Worm (Caenorhabditis elegans): ENCODE results near the gene npp-21.

The npp-21 gene

ce11 chrII:7640161-7640841 lies 40.8 kb downstream of the npp-21 start:
- no peak for TF ChIP-seq daf-12 (tag; optimal IDR thresholded peaks at IDR 0.05)
- peak; percentile 51 for TF ChIP-seq hlh-30 (tag; optimal IDR thresholded peaks at IDR 0.05; ENCODE audit: insufficient read depth)
- TF ChIP-seq nhr-41 (GFP tag; IDR thresholded peaks at IDR 0.05) = no peak
- peak; percentile 33 for TF ChIP-seq hlh-11 (tag; optimal IDR thresholded peaks at IDR 0.05)
- TF ChIP-seq tra-1 (GFP tag; IDR thresholded peaks at IDR 0.05) = no peak
- peak in 1 of 2 experiments; percentile 92 for TF ChIP-seq unc-62 (GFP tag; optimal IDR thresholded peaks at IDR 0.05 in 1 of 2)
- no peak for TF ChIP-seq unc-62 (tag; optimal IDR thresholded peaks at IDR 0.05)
- TF ChIP-seq set-16 (GFP tag; IDR thresholded peaks at IDR 0.05) = 0 out of 2 replicates have a peak, but pooled peaks have one; percentile 9
- no peak for TF ChIP-seq zip-2 (tag; optimal IDR thresholded peaks at IDR 0.05)
- no peak for TF ChIP-seq arid-1 (GFP tag; conservative IDR thresholded peaks at IDR 0.05)
- TF ChIP-seq skn-1 (tag; optimal IDR thresholded peaks at IDR 0.05) = no peak
- TF ChIP-seq hmg-1.1 (GFP tag; IDR thresholded peaks at IDR 0.05) = no peak
- TF ChIP-seq nhr-11 (tag; optimal IDR thresholded peaks at IDR 0.05) = peak; percentile 64
- no peak for TF ChIP-seq Y5F2A.4 (GFP tag; optimal IDR thresholded peaks at IDR 0.05)
- TF ChIP-seq nhr-42 (GFP tag; IDR thresholded peaks at IDR 0.05) = no peak
- TF ChIP-seq mep-1 (tag; optimal IDR thresholded peaks at IDR 0.05) = peak; percentile 6

ce11 chrII:7642016-7642653 lies 42.7 kb downstream of the npp-21 start:
- TF ChIP-seq lim-7 (GFP tag; IDR thresholded peaks at IDR 0.05) = no peak
- peak; percentile 8; the same call in 1 of the 2 replicates for TF ChIP-seq lin-38 (GFP tag; IDR thresholded peaks at IDR 0.05)
- TF ChIP-seq set-16 (GFP tag; IDR thresholded peaks at IDR 0.05) = peak; percentile 97
- no peak for TF ChIP-seq dmd-8 (GFP tag; IDR thresholded peaks at IDR 0.05)
- TF ChIP-seq hlh-11 (tag; optimal IDR thresholded peaks at IDR 0.05) = peak; percentile 68
- no peak for TF ChIP-seq egl-27 (tag; optimal IDR thresholded peaks at IDR 0.05)
- TF ChIP-seq zfp-3 (GFP tag; conservative IDR thresholded peaks at IDR 0.05) = no peak
- TF ChIP-seq T20F7.1 (GFP tag; optimal IDR thresholded peaks at IDR 0.05) = no peak
- TF ChIP-seq lin-39 (tag; optimal IDR thresholded peaks at IDR 0.05) = peak; percentile 61
- TF ChIP-seq unc-39 (tag; optimal IDR thresholded peaks at IDR 0.05) = no peak
- TF ChIP-seq unc-62 (GFP tag; optimal IDR thresholded peaks at IDR 0.05 in 1 of 2) = peak in 1 of 2 experiments; percentile 97
- no peak for TF ChIP-seq unc-62 (tag; optimal IDR thresholded peaks at IDR 0.05)
- peak; percentile 45; the same call in 1 of the 2 replicates for TF ChIP-seq ceh-20 (GFP tag; IDR thresholded peaks at IDR 0.05)
- TF ChIP-seq duxl-1 (tag; optimal IDR thresholded peaks at IDR 0.05; ENCODE audit: poor library complexity) = no peak
- no peak for TF ChIP-seq daf-19 (GFP tag; conservative IDR thresholded peaks at IDR 0.05)
- TF ChIP-seq ctbp-1 (GFP tag; IDR thresholded peaks at IDR 0.05) = peak; percentile 84
- no peak for TF ChIP-seq nhr-6 (tag; optimal IDR thresholded peaks at IDR 0.05)
- peak; percentile 83 for TF ChIP-seq rbr-2 (tag; optimal IDR thresholded peaks at IDR 0.05)
- TF ChIP-seq mdl-1 (tag; optimal IDR thresholded peaks at IDR 0.05) = peak; percentile 47 to 87
- no peak for TF ChIP-seq ceh-32 (tag; optimal IDR thresholded peaks at IDR 0.05; ENCODE audit: poor library complexity)
- TF ChIP-seq nhr-41 (GFP tag; IDR thresholded peaks at IDR 0.05) = no peak
- no peak for TF ChIP-seq fos-1 (tag; optimal IDR thresholded peaks at IDR 0.05)
- no peak for TF ChIP-seq zag-1 (tag; optimal IDR thresholded peaks at IDR 0.05)
- TF ChIP-seq tag-97 (GFP tag; IDR thresholded peaks at IDR 0.05) = no peak
- TF ChIP-seq dve-1 (tag; optimal IDR thresholded peaks at IDR 0.05; ENCODE audit: insufficient read depth) = no peak
- TF ChIP-seq nhr-25 (tag; optimal IDR thresholded peaks at IDR 0.05; ENCODE audit: borderline replicate concordance, insufficient read depth) = no peak
- TF ChIP-seq nhr-76 (tag; optimal IDR thresholded peaks at IDR 0.05) = no peak
- TF ChIP-seq spr-3 (GFP tag; optimal IDR thresholded peaks at IDR 0.05) = no peak
- no peak for TF ChIP-seq lin-15B (tag; optimal IDR thresholded peaks at IDR 0.05)
- TF ChIP-seq nhr-237 (tag; optimal IDR thresholded peaks at IDR 0.05) = no peak
- TF ChIP-seq Y48G9A.11 (GFP tag; IDR thresholded peaks at IDR 0.05) = no peak
- TF ChIP-seq mes-2 (tag; optimal IDR thresholded peaks at IDR 0.05; ENCODE audit: poor library complexity, severe bottlenecking) = peak; percentile 25
- TF ChIP-seq snpc-4 (tag; optimal IDR thresholded peaks at IDR 0.05) = no peak
- no peak for TF ChIP-seq lin-1 (GFP tag; IDR thresholded peaks at IDR 0.05)
- TF ChIP-seq nhr-48 (tag; optimal IDR thresholded peaks at IDR 0.05) = peak; percentile 28
- TF ChIP-seq attf-4 (tag; optimal IDR thresholded peaks at IDR 0.05) = no peak
